Fruit fly (Drosophila melanogaster) whole organism, embryonic: ENCODE data around the gene CG33941.

ENCODE experiments used
- Atf6 ChIP-seq: fragments of 200-800 bp; sonication (Bioruptor generic); IDR thresholded peaks from 2 replicates; pipeline ENCODE4 v1.3.6; 2022; ENCODE audit warnings: missing biosample characterization, missing genetic modification characterization
- Bteb2 ChIP-seq: fragments of 200-800 bp; sonication (Bioruptor generic); optimal IDR thresholded peaks from 2 replicates; lab custom pipeline; 2016; ENCODE audit warnings: missing biosample characterization, missing genetic modification characterization
- CG10431 ChIP-seq: fragments of 200-800 bp; sonication (Bioruptor generic); optimal IDR thresholded peaks from 3 replicates; lab custom pipeline; 2018; ENCODE audit warnings: missing biosample characterization, mild to moderate bottlenecking, missing genetic modification characterization
- CG10565 ChIP-seq: fragments of 200-800 bp; sonication (Bioruptor generic); optimal IDR thresholded peaks from 3 replicates; lab custom pipeline; 2016; ENCODE audit warnings: missing biosample characterization, mild to moderate bottlenecking, missing genetic modification characterization
- CG10959 ChIP-seq: fragments of 200-800 bp; sonication (Bioruptor generic); IDR thresholded peaks from 2 replicates; pipeline ENCODE4 v1.3.6; 2022; ENCODE audit warnings: missing biosample characterization, missing genetic modification characterization
- CG11085 ChIP-seq: fragments of 200-800 bp; sonication (Bioruptor generic); IDR thresholded peaks from 2 replicates; pipeline ENCODE4 v1.3.6; 2022; ENCODE audit warnings: missing biosample characterization, missing genetic modification characterization
- CG11247 ChIP-seq: fragments of 200-800 bp; sonication (Bioruptor generic); IDR thresholded peaks from 2 replicates; pipeline ENCODE4 v1.3.6; 2022; ENCODE audit warnings: missing biosample characterization, missing genetic modification characterization
- CG12299 ChIP-seq: fragments of 200-800 bp; sonication (Bioruptor generic); optimal IDR thresholded peaks from 2 replicates; lab custom pipeline; 2018; ENCODE audit warnings: missing biosample characterization, mild to moderate bottlenecking, missing genetic modification characterization
- CG15073 ChIP-seq: fragments of 200-800 bp; sonication (Bioruptor generic); optimal IDR thresholded peaks from 2 replicates; lab custom pipeline; 2016; ENCODE audit warnings: missing biosample characterization, missing genetic modification characterization
- CG2116 ChIP-seq: fragments of 200-800 bp; sonication (Bioruptor generic); optimal IDR thresholded peaks from 3 replicates; lab custom pipeline; 2018; ENCODE audit warnings: missing biosample characterization, mild to moderate bottlenecking, missing genetic modification characterization
- CG2678 ChIP-seq: fragments of 200-800 bp; sonication (Bioruptor generic); optimal IDR thresholded peaks from 3 replicates; lab custom pipeline; 2019; ENCODE audit warnings: missing biosample characterization, mild to moderate bottlenecking, missing genetic modification characterization, moderate library complexity
- CG32532 ChIP-seq: fragments of 200-800 bp; sonication (Bioruptor generic); IDR thresholded peaks from 2 replicates; pipeline ENCODE4 v1.3.6; 2022; ENCODE audit warnings: missing biosample characterization, missing genetic modification characterization
- CG32772 ChIP-seq: fragments of 200-800 bp; sonication (Bioruptor generic); IDR thresholded peaks from 2 replicates; pipeline ENCODE4 v1.3.6; 2022; ENCODE audit warnings: missing biosample characterization, missing genetic modification characterization
- CG34224 ChIP-seq: fragments of 200-800 bp; sonication (Bioruptor generic); IDR thresholded peaks from 3 replicates; pipeline ENCODE4 v1.3.6; 2022; ENCODE audit warnings: missing biosample characterization, missing genetic modification characterization; ENCODE audit not compliant: partially characterized antibody
- CG8478 ChIP-seq: fragments of >200 bp; optimal IDR thresholded peaks from 2 replicates; lab custom pipeline; 2018
- CG9817 ChIP-seq: fragments of 200-800 bp; sonication (Bioruptor generic); optimal IDR thresholded peaks from 2 replicates; lab custom pipeline; 2018; ENCODE audit warnings: missing biosample characterization, mild to moderate bottlenecking, missing genetic modification characterization, moderate library complexity
- CTCF ChIP-seq: fragments of 200-800 bp; sonication (Bioruptor generic); optimal IDR thresholded peaks from 2 replicates; lab custom pipeline; 2017; ENCODE audit warnings: missing biosample characterization, mild to moderate bottlenecking, missing genetic modification characterization, moderate library complexity
- CoRest ChIP-seq: fragments of 200-800 bp; sonication (Bioruptor generic); optimal IDR thresholded peaks from 3 replicates; lab custom pipeline; 2018; ENCODE audit warnings: missing biosample characterization, mild to moderate bottlenecking, missing genetic modification characterization, moderate library complexity
- Dfd ChIP-seq, 2 experiments: fragments of >200 bp; optimal IDR thresholded peaks; 2 replicates each; lab custom pipeline; 2017; ENCODE audit warnings: missing biosample characterization in 2 of 2, missing genetic modification characterization in 2 of 2
- Doc2 ChIP-seq: fragments of 200-800 bp; sonication (Bioruptor generic); IDR thresholded peaks from 2 replicates; pipeline ENCODE4 v1.3.6; 2022; ENCODE audit warnings: missing biosample characterization, missing genetic modification characterization
- HLHmδ ChIP-seq: fragments of 200-800 bp; sonication (Bioruptor generic); optimal IDR thresholded peaks from 2 replicates; lab custom pipeline; 2018; ENCODE audit warnings: missing biosample characterization, mild to moderate bottlenecking, missing genetic modification characterization, moderate library complexity
- Hand ChIP-seq: fragments of 200-800 bp; sonication (Bioruptor generic); optimal IDR thresholded peaks from 2 replicates; lab custom pipeline; 2017; ENCODE audit warnings: mild to moderate bottlenecking, missing biosample characterization, missing genetic modification reagents, missing genetic modification characterization
- Hsf ChIP-seq: fragments of 200-800 bp; sonication (Bioruptor generic); optimal IDR thresholded peaks from 3 replicates; lab custom pipeline; 2016; ENCODE audit warnings: missing biosample characterization, missing genetic modification characterization
- NK7.1 ChIP-seq: fragments of 200-800 bp; sonication (Bioruptor generic); optimal IDR thresholded peaks from 3 replicates; lab custom pipeline; 2016; ENCODE audit warnings: missing biosample characterization, missing genetic modification characterization
- Poxn ChIP-seq: fragments of 200-800 bp; sonication (Bioruptor generic); IDR thresholded peaks from 2 replicates; pipeline ENCODE4 v1.3.6; 2022; ENCODE audit warnings: missing biosample characterization, missing genetic modification characterization
- Side ChIP-seq: fragments of 200-800 bp; sonication (Bioruptor generic); optimal IDR thresholded peaks from 2 replicates; lab custom pipeline; 2016; ENCODE audit warnings: missing biosample characterization, missing genetic modification characterization
- Sox102F ChIP-seq: fragments of 200-800 bp; sonication (Bioruptor generic); optimal IDR thresholded peaks from 2 replicates; lab custom pipeline; 2018; ENCODE audit warnings: missing biosample characterization, mild to moderate bottlenecking, missing genetic modification characterization, moderate library complexity
- ac ChIP-seq: fragments of 200-800 bp; sonication (Bioruptor generic); optimal IDR thresholded peaks from 3 replicates; lab custom pipeline; 2017; ENCODE audit warnings: missing biosample characterization, mild to moderate bottlenecking, missing genetic modification characterization
- aop ChIP-seq: fragments of 200-800 bp; sonication (Bioruptor generic); IDR thresholded peaks from 2 replicates; pipeline ENCODE4 v1.3.6; 2022; ENCODE audit warnings: missing biosample characterization, missing genetic modification characterization
- az2 ChIP-seq: fragments of 200-800 bp; sonication (Bioruptor generic); optimal IDR thresholded peaks from 3 replicates; lab custom pipeline; 2016; ENCODE audit warnings: missing biosample characterization, missing genetic modification characterization
- crc ChIP-seq: fragments of 200-800 bp; sonication (Bioruptor generic); optimal IDR thresholded peaks from 2 replicates; lab custom pipeline; 2016; ENCODE audit warnings: missing biosample characterization, missing genetic modification characterization
- croc ChIP-seq: fragments of 200-800 bp; sonication (Bioruptor generic); conservative IDR thresholded peaks from 3 replicates; pipeline ENCODE4 v1.3.6; 2022; ENCODE audit warnings: missing biosample characterization, missing genetic modification characterization
- crp ChIP-seq, 2 experiments: fragments of 200-800 bp; sonication (Bioruptor generic); optimal IDR thresholded peaks; 2 replicates in 1 of 2; 3 replicates in 1 of 2; lab custom pipeline; 2017; ENCODE audit warnings: missing biosample characterization in 2 of 2, missing genetic modification characterization in 2 of 2, mild to moderate bottlenecking in 1 of 2, moderate library complexity in 1 of 2
- dmrt99B ChIP-seq: fragments of 200-800 bp; sonication (Bioruptor generic); optimal IDR thresholded peaks from 2 replicates; lab custom pipeline; 2018; ENCODE audit warnings: missing biosample characterization, mild to moderate bottlenecking, missing genetic modification characterization, moderate library complexity
- emc ChIP-seq: fragments of 200-800 bp; sonication (Bioruptor generic); optimal IDR thresholded peaks from 2 replicates; lab custom pipeline; 2016; ENCODE audit warnings: missing biosample characterization, missing genetic modification characterization
- h ChIP-seq: fragments of >200 bp; optimal IDR thresholded peaks from 2 replicates; lab custom pipeline; 2017
- jigr1 ChIP-seq: fragments of 200-800 bp; sonication (Bioruptor generic); IDR thresholded peaks from 3 replicates; pipeline ENCODE4 v1.3.6; 2022; ENCODE audit warnings: missing biosample characterization, missing genetic modification characterization
- lab ChIP-seq: fragments of 200-800 bp; sonication (Bioruptor generic); optimal IDR thresholded peaks from 3 replicates; lab custom pipeline; 2017; ENCODE audit warnings: missing biosample characterization, missing genetic modification characterization, mild to moderate bottlenecking, moderate library complexity, missing genetic modification reagents
- lov ChIP-seq, 2 experiments: fragments of 200-800 bp in 1 of 2; fragments of >200 bp in 1 of 2; sonication (Bioruptor generic) in 1 of 2; IDR thresholded peaks in 1 of 2; optimal IDR thresholded peaks in 1 of 2; 2 replicates in 1 of 2; 3 replicates in 1 of 2; pipeline versions ENCODE4 v1.3.6 to Lab custom; 2017 to 2022; ENCODE audit warnings: missing biosample characterization in 1 of 2, missing genetic modification characterization in 1 of 2
- nerfin-2 ChIP-seq: fragments of 200-800 bp; sonication (Bioruptor generic); IDR thresholded peaks from 2 replicates; pipeline ENCODE4 v1.3.6; 2022; ENCODE audit warnings: missing biosample characterization, missing genetic modification characterization; ENCODE audit not compliant: partially characterized antibody
- nom ChIP-seq: fragments of 200-800 bp; sonication (Bioruptor generic); optimal IDR thresholded peaks from 2 replicates; lab custom pipeline; 2017; ENCODE audit warnings: missing biosample characterization, missing genetic modification characterization, mild to moderate bottlenecking, moderate library complexity, missing genetic modification reagents
- pum ChIP-seq: fragments of 200-800 bp; sonication (Bioruptor generic); optimal IDR thresholded peaks from 2 replicates; lab custom pipeline; 2016; ENCODE audit warnings: missing biosample characterization, missing genetic modification characterization
- seq ChIP-seq: fragments of 200-800 bp; sonication (Bioruptor generic); IDR thresholded peaks from 2 replicates; pipeline ENCODE4 v1.3.6; 2022; ENCODE audit warnings: missing biosample characterization, missing genetic modification characterization
- sna ChIP-seq: fragments of 200-800 bp; sonication (Bioruptor generic); IDR thresholded peaks from 2 replicates; pipeline ENCODE4 v1.3.6; 2022; ENCODE audit warnings: missing biosample characterization, missing genetic modification characterization; ENCODE audit not compliant: partially characterized antibody
- trh ChIP-seq: fragments of 200-800 bp; sonication (Bioruptor generic); optimal IDR thresholded peaks from 2 replicates; lab custom pipeline; 2016; ENCODE audit warnings: missing biosample characterization, missing genetic modification characterization
- unc-4 ChIP-seq: fragments of 200-800 bp; sonication (Bioruptor generic); IDR thresholded peaks from 2 replicates; pipeline ENCODE4 v1.3.6; 2022; ENCODE audit warnings: missing biosample characterization, missing genetic modification characterization; ENCODE audit not compliant: partially characterized antibody
- wdn ChIP-seq: fragments of 200-800 bp; sonication (Bioruptor generic); IDR thresholded peaks from 2 replicates; pipeline ENCODE4 v1.3.6; 2022; ENCODE audit warnings: missing biosample characterization, missing genetic modification characterization
- zen ChIP-seq: fragments of 200-800 bp; sonication (Bioruptor generic); optimal IDR thresholded peaks from 3 replicates; lab custom pipeline; 2018; ENCODE audit warnings: missing biosample characterization, mild to moderate bottlenecking, missing genetic modification characterization, moderate library complexity
- zen2 ChIP-seq: fragments of 200-800 bp; sonication (Bioruptor generic); IDR thresholded peaks from 3 replicates; pipeline ENCODE4 v1.3.6; 2022; ENCODE audit warnings: missing biosample characterization, missing genetic modification characterization; ENCODE audit not compliant: partially characterized antibody

CG33941 gene

DNA sequence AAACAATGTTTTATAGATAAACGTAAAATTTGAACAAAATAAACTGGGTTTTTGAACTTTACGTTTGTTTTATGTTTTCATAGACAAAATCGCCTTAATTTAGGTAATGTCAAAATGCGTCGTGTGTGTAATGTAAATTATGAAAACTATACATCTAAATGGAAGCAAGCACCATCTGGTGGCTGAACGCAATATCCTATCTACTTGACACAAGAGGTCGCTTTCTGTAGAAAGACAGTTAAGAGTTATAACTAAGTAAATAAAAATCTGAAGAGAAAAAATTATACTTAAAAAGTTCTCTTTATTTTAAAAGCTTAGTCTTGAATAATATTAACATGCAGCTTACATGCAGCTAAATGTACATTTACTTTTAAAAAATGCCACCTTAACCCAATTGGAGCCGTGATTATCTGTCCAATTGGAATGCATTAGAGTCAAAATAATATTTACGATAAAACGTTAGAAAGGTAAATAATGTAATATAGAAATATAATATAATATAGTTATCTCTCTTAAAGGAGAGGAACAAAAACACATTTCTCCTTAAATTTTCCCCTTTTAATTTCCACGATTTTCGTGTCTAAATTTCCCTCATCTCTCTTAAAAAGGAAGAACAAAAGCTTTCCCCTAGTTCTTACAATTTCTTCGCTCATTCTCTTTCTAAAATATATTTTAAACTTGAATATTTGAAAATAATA lies 42.5 kb upstream of the CG33941 start (continued):
- peak; percentile 89 for TF ChIP-seq trh (GFP tag; lab: Kevin White, UChicago)
- 0 out of 2 replicates have a peak, but pooled peaks have one; percentile 20 for TF ChIP-seq Poxn (GFP tag; lab: Robert Waterston, UW)
- no peak for TF ChIP-seq jigr1 (GFP tag; lab: Robert Waterston, UW)
- TF ChIP-seq zen (tag; lab: Kevin White, UChicago): peak; percentile 95
- TF ChIP-seq CTCF (GFP tag; lab: Kevin White, UChicago): peak; percentile 99
- peak; percentile 71 for TF ChIP-seq seq (GFP tag; lab: Robert Waterston, UW)
- TF ChIP-seq Side (GFP tag; lab: Kevin White, UChicago): peak; percentile 95
- TF ChIP-seq CG8478 (lab: Kevin White, UChicago): no peak
- TF ChIP-seq CG2678: no peak
- peak; percentile 94 for TF ChIP-seq Sox102F
- TF ChIP-seq ac (GFP tag; lab: Kevin White, UChicago): peak; percentile 74
- TF ChIP-seq CoRest (tag; lab: Kevin White, UChicago): peak; percentile 90
- peak; percentile 60 for TF ChIP-seq CG15073 (GFP tag; lab: Kevin White, UChicago)
- TF ChIP-seq emc: peak; percentile 89
- no peak for TF ChIP-seq Doc2 (GFP tag; lab: Robert Waterston, UW)
- TF ChIP-seq zen2: no peak
- TF ChIP-seq unc-4: no peak
- no peak for TF ChIP-seq aop (GFP tag; lab: Robert Waterston, UW)
- TF ChIP-seq NK7.1 (GFP tag; lab: Kevin White, UChicago): peak; percentile 88
- TF ChIP-seq h: no peak
- peak; percentile 95 for TF ChIP-seq pum (GFP tag; lab: Kevin White, UChicago)
- no peak for TF ChIP-seq HLHmδ (GFP tag; lab: Kevin White, UChicago)
- TF ChIP-seq az2 (GFP tag; lab: Kevin White, UChicago): peak; percentile 97
- TF ChIP-seq CG32772 (GFP tag; lab: Robert Waterston, UW): no peak; the same call in 1 of the 2 replicates
- TF ChIP-seq lov (optimal IDR thresholded peaks at IDR 0.05; lab: Kevin White, UChicago): no peak
- TF ChIP-seq lov (GFP tag; IDR thresholded peaks at IDR 0.05; lab: Robert Waterston, UW): no peak; the same call in 2 of the 3 replicates
- peak; percentile 97 for TF ChIP-seq Hsf (GFP tag; lab: Kevin White, UChicago)
- peak; percentile 84 for TF ChIP-seq dmrt99B
- peak; percentile 97 for TF ChIP-seq CG32532 (GFP tag; lab: Robert Waterston, UW)
- TF ChIP-seq wdn: peak; percentile 72; the same call in 1 of the 2 replicates
- TF ChIP-seq nerfin-2 (GFP tag; lab: Robert Waterston, UW): no peak
- peak; percentile 87 for TF ChIP-seq CG10565 (GFP tag; lab: Kevin White, UChicago)
- TF ChIP-seq lab (GFP tag; lab: Kevin White, UChicago): peak; percentile 93
- TF ChIP-seq nom (GFP tag; lab: Kevin White, UChicago): peak; percentile 59
- TF ChIP-seq crp (GFP tag; optimal IDR thresholded peaks at IDR 0.05; lab: Kevin White, UChicago): peak in 1 of 2 experiments; percentile 50
- TF ChIP-seq Atf6: peak; percentile 78
- TF ChIP-seq Dfd (GFP tag; optimal IDR thresholded peaks at IDR 0.05; lab: Kevin White, UChicago): no peak
- TF ChIP-seq CG11085 (GFP tag; lab: Robert Waterston, UW): no peak; the same call in 1 of the 2 replicates
- TF ChIP-seq croc (GFP tag; lab: Robert Waterston, UW): peak; percentile 80
- peak; percentile 82 for TF ChIP-seq crc (GFP tag; lab: Kevin White, UChicago)
- TF ChIP-seq Hand: peak; percentile 44
- TF ChIP-seq CG12299: peak; percentile 75
- peak; percentile 84 for TF ChIP-seq CG10431 (GFP tag; lab: Kevin White, UChicago)
- TF ChIP-seq CG11247: no peak; the same call in 1 of the 2 replicates
- TF ChIP-seq sna (GFP tag; lab: Robert Waterston, UW): no peak
- TF ChIP-seq Bteb2 (GFP tag; lab: Kevin White, UChicago): peak; percentile 86
- TF ChIP-seq CG9817 (tag; lab: Kevin White, UChicago): peak; percentile 92
- TF ChIP-seq CG2116 (GFP tag; lab: Kevin White, UChicago): peak; percentile 66
- TF ChIP-seq CG34224 (GFP tag; lab: Robert Waterston, UW): no peak
- no peak; the same call in 1 of the 2 replicates for TF ChIP-seq CG10959 (GFP tag; lab: Robert Waterston, UW)
